Worm (Caenorhabditis elegans): ENCODE data around the gene fask-1.

DNA sequence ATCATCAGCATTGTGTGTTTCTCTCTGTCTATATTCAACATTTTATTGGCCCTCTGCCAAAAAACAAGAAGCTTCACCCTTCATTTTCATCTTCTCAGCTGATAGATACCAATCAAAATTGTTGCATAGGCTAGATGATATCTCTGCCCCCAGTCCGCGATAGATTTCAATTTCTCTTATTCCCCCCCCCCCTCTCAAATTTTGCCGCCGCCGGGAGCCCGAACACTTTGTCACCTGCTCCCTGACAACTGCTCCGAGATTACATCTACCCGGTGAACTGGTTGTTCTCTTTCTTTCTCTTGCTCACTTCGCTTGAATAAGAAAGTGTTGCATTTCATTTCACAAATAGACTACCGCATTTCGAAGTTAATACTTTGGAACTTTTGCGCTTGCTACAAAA, 25.5 kb downstream of the fask-1 start:
- no peak for TF ChIP-seq zfp-2 (tag; optimal IDR thresholded peaks at IDR 0.05)
- TF ChIP-seq nhr-11 (tag; optimal IDR thresholded peaks at IDR 0.05), result peak; percentile 10
- no peak for TF ChIP-seq lin-13 (GFP tag; optimal IDR thresholded peaks at IDR 0.05)
- TF ChIP-seq egl-27 (tag; optimal IDR thresholded peaks at IDR 0.05), result no peak
- TF ChIP-seq nhr-42 (GFP tag; IDR thresholded peaks at IDR 0.05), result no peak

Data from whole organism, L4 larva.